Worm (Caenorhabditis elegans) whole organism, late embryonic: ENCODE measurements around the gene C35A11.2.

Experiments used
- C38D4.7 ChIP-seq: fragments of 200-800 bp; sonication (Bioruptor generic); optimal IDR thresholded peaks from 2 replicates; lab custom pipeline; 2018; ENCODE audit warnings: mild to moderate bottlenecking, missing genetic modification characterization, moderate library complexity, missing compliant biosample characterization
- Y22D7AL.16 ChIP-seq: sonication (generic microtip); optimal IDR thresholded peaks from 2 replicates; lab custom pipeline; 2016; ENCODE audit warnings: missing genetic modification characterization, missing compliant biosample characterization
- ama-1 ChIP-seq: fragments of 150-350 bp; optimal IDR thresholded peaks from 2 replicates; lab custom pipeline; 2014
- ceh-14 ChIP-seq: sonication (generic microtip); optimal IDR thresholded peaks from 2 replicates; lab custom pipeline; 2016; ENCODE audit warnings: missing genotype, missing genetic modification characterization, missing compliant biosample characterization
- ceh-18 ChIP-seq: sonication (generic microtip); optimal IDR thresholded peaks from 2 replicates; lab custom pipeline; 2016; ENCODE audit warnings: missing genetic modification characterization, missing compliant biosample characterization
- ceh-30 ChIP-seq: fragments of 150-350 bp; optimal IDR thresholded peaks from 2 replicates; lab custom pipeline; 2014; ENCODE audit warnings: missing biosample characterization, missing genetic modification characterization
- ceh-48 ChIP-seq: sonication (generic microtip); optimal IDR thresholded peaks from 2 replicates; lab custom pipeline; 2016; ENCODE audit warnings: missing genetic modification characterization, inconsistent platforms, missing compliant biosample characterization
- che-1 ChIP-seq: sonication (generic microtip); optimal IDR thresholded peaks from 2 replicates; lab custom pipeline; 2016; ENCODE audit warnings: mild to moderate bottlenecking, missing genetic modification characterization, missing compliant biosample characterization
- dve-1 ChIP-seq: sonication (generic microtip); optimal IDR thresholded peaks from 2 replicates; lab custom pipeline; 2017; ENCODE audit warnings: antibody characterized with exemption, mild to moderate bottlenecking, missing genetic modification characterization, missing compliant biosample characterization
- elt-2 ChIP-seq: sonication (generic microtip); optimal IDR thresholded peaks from 2 replicates; lab custom pipeline; 2016; ENCODE audit warnings: missing genetic modification reagents, missing genetic modification characterization, missing compliant biosample characterization
- elt-4 ChIP-seq: sonication (generic microtip); optimal IDR thresholded peaks from 2 replicates; lab custom pipeline; 2016; ENCODE audit warnings: missing genetic modification characterization, missing compliant biosample characterization
- fax-1 ChIP-seq: sonication (generic microtip); optimal IDR thresholded peaks from 2 replicates; lab custom pipeline; 2016; ENCODE audit warnings: missing genotype, missing genetic modification characterization, missing compliant biosample characterization
- hlh-13 ChIP-seq: fragments of 200-800 bp; sonication (Bioruptor generic); optimal IDR thresholded peaks from 2 replicates; lab custom pipeline; 2018; ENCODE audit warnings: mild to moderate bottlenecking, missing genetic modification characterization, missing compliant biosample characterization
- hlh-6 ChIP-seq: sonication (generic microtip); optimal IDR thresholded peaks from 2 replicates; lab custom pipeline; 2016; ENCODE audit warnings: missing genotype, missing genetic modification characterization, missing compliant biosample characterization
- mec-3 ChIP-seq: sonication (generic microtip); optimal IDR thresholded peaks from 2 replicates; lab custom pipeline; 2016; ENCODE audit warnings: borderline replicate concordance, missing genetic modification characterization, missing compliant biosample characterization
- nfya-1 ChIP-seq: sonication (generic microtip); optimal IDR thresholded peaks from 2 replicates; lab custom pipeline; 2017; ENCODE audit warnings: missing genetic modification characterization, mild to moderate bottlenecking, missing compliant biosample characterization, antibody characterized with exemption, moderate library complexity
- nhr-11 ChIP-seq: fragments of 150-350 bp; optimal IDR thresholded peaks from 2 replicates; lab custom pipeline; 2014; ENCODE audit warnings: missing biosample characterization, missing genetic modification characterization
- npax-4 ChIP-seq: sonication (generic microtip); optimal IDR thresholded peaks from 2 replicates; lab custom pipeline; 2016; ENCODE audit warnings: missing genetic modification characterization, missing compliant biosample characterization
- pat-9 ChIP-seq: fragments of 200-800 bp; sonication (Bioruptor generic); optimal IDR thresholded peaks from 2 replicates; lab custom pipeline; 2018; ENCODE audit warnings: mild to moderate bottlenecking, missing genetic modification characterization, moderate library complexity, missing compliant biosample characterization
- pha-2 ChIP-seq: sonication (generic microtip); optimal IDR thresholded peaks from 2 replicates; lab custom pipeline; 2017; ENCODE audit warnings: mild to moderate bottlenecking, missing genetic modification characterization, missing compliant biosample characterization
- pha-4 ChIP-seq: fragments of 150-350 bp; optimal IDR thresholded peaks from 2 replicates; lab custom pipeline; 2018; ENCODE audit warnings: missing biosample characterization, missing genetic modification reagents, missing genetic modification characterization
- pqm-1 ChIP-seq: sonication (generic microtip); optimal IDR thresholded peaks from 2 replicates; lab custom pipeline; 2016; ENCODE audit warnings: missing genetic modification characterization, missing compliant biosample characterization
- rnt-1 ChIP-seq: sonication (generic microtip); optimal IDR thresholded peaks from 2 replicates; lab custom pipeline; 2016; ENCODE audit warnings: missing genetic modification characterization, missing compliant biosample characterization
- sox-2 ChIP-seq: fragments of 200-800 bp; sonication (Bioruptor generic); IDR thresholded peaks from 2 replicates; pipeline ENCODE4 v1.3.6; 2022; ENCODE audit warnings: missing genetic modification reagents, missing genetic modification characterization, missing compliant biosample characterization
- syd-9 ChIP-seq: sonication (generic microtip); optimal IDR thresholded peaks from 2 replicates; lab custom pipeline; 2016; ENCODE audit warnings: mild to moderate bottlenecking, missing genetic modification characterization, moderate library complexity, missing compliant biosample characterization
- tbx-7 ChIP-seq: sonication (generic microtip); optimal IDR thresholded peaks from 2 replicates; lab custom pipeline; 2016; ENCODE audit warnings: missing genotype, missing genetic modification characterization, missing compliant biosample characterization
- unc-3 ChIP-seq, 2 experiments: fragments of 200-800 bp in 1 of 2; sonication (Bioruptor generic) in 1 of 2; sonication (generic microtip) in 1 of 2; conservative IDR thresholded peaks in 1 of 2; optimal IDR thresholded peaks in 1 of 2; 2 replicates each; pipeline versions ENCODE4 v1.3.6 to Lab custom; 2016 to 2022; ENCODE audit warnings: missing compliant biosample characterization in 2 of 2, missing genetic modification characterization in 2 of 2, missing genetic modification reagents in 1 of 2
- unc-42 ChIP-seq: sonication (generic microtip); optimal IDR thresholded peaks from 2 replicates; lab custom pipeline; 2016; ENCODE audit warnings: missing genotype, missing genetic modification characterization, missing compliant biosample characterization
- unc-55 ChIP-seq: sonication (generic microtip); optimal IDR thresholded peaks from 2 replicates; lab custom pipeline; 2017; ENCODE audit warnings: missing biosample characterization, missing genetic modification reagents, missing genetic modification characterization
- zip-5 ChIP-seq: sonication (generic microtip); optimal IDR thresholded peaks from 2 replicates; lab custom pipeline; 2016; ENCODE audit warnings: missing genetic modification characterization, missing compliant biosample characterization
- ztf-16 ChIP-seq: sonication (generic microtip); optimal IDR thresholded peaks from 2 replicates; lab custom pipeline; 2017; ENCODE audit warnings: missing genetic modification characterization, missing compliant biosample characterization

C35A11.2 gene

ce11 chrV:5427860-5428259, 41.8 kb downstream of the C35A11.2 start, which contains the start of gene rhr-1:
TSS of gene rhr-1 (plus strand) at chrV:5428160.
- TF ChIP-seq tbx-7: no peak
- TF ChIP-seq fax-1: no peak
- no peak for TF ChIP-seq nhr-11 (tag; lab: Kevin White, UChicago)
- TF ChIP-seq ama-1 (lab: Kevin White, UChicago): no peak
- no peak for TF ChIP-seq nfya-1
- TF ChIP-seq elt-2 (tag; lab: Kevin White, UChicago): no peak
- no peak for TF ChIP-seq ztf-16 (tag; lab: Kevin White, UChicago)
- TF ChIP-seq syd-9 (tag; lab: Kevin White, UChicago): no peak
- TF ChIP-seq sox-2 (GFP tag; lab: Robert Waterston, UW): no peak
- TF ChIP-seq, all 69 proteins: peak for 0

- TF ChIP-seq pat-9 (tag; lab: Kevin White, UChicago): no peak
- TF ChIP-seq rnt-1 (tag; lab: Kevin White, UChicago): no peak
- TF ChIP-seq elt-4 (tag; lab: Kevin White, UChicago): no peak
- no peak for TF ChIP-seq pha-4 (tag; lab: Kevin White, UChicago)
- no peak for TF ChIP-seq ceh-48 (tag; lab: Kevin White, UChicago)
- TF ChIP-seq ama-1 (lab: Kevin White, UChicago): no peak
- no peak for TF ChIP-seq hlh-13 (GFP tag; lab: Kevin White, UChicago)
- no peak for TF ChIP-seq mec-3 (tag; lab: Kevin White, UChicago)
- TF ChIP-seq C38D4.7 (GFP tag; lab: Kevin White, UChicago): no peak
- no peak for TF ChIP-seq pha-2
- TF ChIP-seq elt-2 (tag; lab: Kevin White, UChicago): no peak
- TF ChIP-seq che-1: no peak
- no peak for TF ChIP-seq zip-5 (tag; lab: Kevin White, UChicago)
- no peak for TF ChIP-seq Y22D7AL.16 (tag; lab: Kevin White, UChicago)
- TF ChIP-seq ceh-18: no peak
- no peak for TF ChIP-seq ceh-30
- TF ChIP-seq hlh-6 (tag; lab: Kevin White, UChicago): no peak
Measured at ce11 chrV:5432499-5432898, 46.4 kb downstream of the C35A11.2 start, which contains the start of gene F08F3.8. TSS of gene F08F3.8 (minus strand) at chrV:5432599.

- peak; percentile 96 for TF ChIP-seq elt-2 (tag; lab: Kevin White, UChicago)
- TF ChIP-seq unc-3 (GFP tag; conservative IDR thresholded peaks at IDR 0.05; lab: Robert Waterston, UW): no peak
- no peak for TF ChIP-seq unc-3 (tag; optimal IDR thresholded peaks at IDR 0.05; lab: Kevin White, UChicago)
- TF ChIP-seq npax-4: no peak
- TF ChIP-seq pqm-1 (tag; lab: Kevin White, UChicago): peak; percentile 41
- no peak for TF ChIP-seq unc-55 (GFP tag; lab: Kevin White, UChicago)
- TF ChIP-seq dve-1 (tag; lab: Kevin White, UChicago): peak; percentile 14
- peak; percentile 40 for TF ChIP-seq ceh-14 (tag; lab: Kevin White, UChicago)
- peak; percentile 51 for TF ChIP-seq unc-42 (tag; lab: Kevin White, UChicago)
- TF ChIP-seq, all 69 proteins: peak for 5
Measured at ce11 chrV:5433020-5433419, 46.9 kb downstream of the C35A11.2 start, which contains the start of gene acl-6. TSS of gene acl-6 (plus strand) at chrV:5433386.
